1 fruit fly cellular context compared by ENCODE assay signal in genomic region chr3L:12420437-12420836, dm6.
TF ChIP-seq lines count a peak whose summit lies in the region.

No protein-coding gene starts in this region.

TF ChIP-seq in whole organism, prepupa, 60 proteins besides CTCF, POLR2A, EP300 and RAD21 (continued from another document):
- TF ChIP-seq Eip75B (GFP tag; optimal IDR thresholded peaks at IDR 0.05; lab: Kevin White, UChicago) (no peak), lz (GFP tag; optimal IDR thresholded peaks at IDR 0.05; lab: Kevin White, UChicago) (peak; percentile 28), CG31627 (GFP tag; optimal IDR thresholded peaks at IDR 0.05; lab: Kevin White, UChicago) (peak; percentile 9), Smox (GFP tag; optimal IDR thresholded peaks at IDR 0.05; lab: Kevin White, UChicago) (no peak), vri (GFP tag; optimal IDR thresholded peaks at IDR 0.05; lab: Kevin White, UChicago) (no peak), topi (GFP tag; optimal IDR thresholded peaks at IDR 0.05; lab: Kevin White, UChicago) (peak; percentile 44), CG8119 (GFP tag; IDR thresholded peaks at IDR 0.05; lab: Robert Waterston, UW) (no peak), achi (GFP tag; optimal IDR thresholded peaks at IDR 0.05; lab: Kevin White, UChicago) (no peak), Gug (GFP tag; IDR thresholded peaks at IDR 0.05; lab: Robert Waterston, UW) (no peak), CG6163 (GFP tag; IDR thresholded peaks at IDR 0.05; lab: Robert Waterston, UW) (0 out of 3 replicates have a peak, but pooled peaks have one; percentile 38)
